Fruit fly (Drosophila melanogaster): ENCODE data around the gene a10.

DNA sequence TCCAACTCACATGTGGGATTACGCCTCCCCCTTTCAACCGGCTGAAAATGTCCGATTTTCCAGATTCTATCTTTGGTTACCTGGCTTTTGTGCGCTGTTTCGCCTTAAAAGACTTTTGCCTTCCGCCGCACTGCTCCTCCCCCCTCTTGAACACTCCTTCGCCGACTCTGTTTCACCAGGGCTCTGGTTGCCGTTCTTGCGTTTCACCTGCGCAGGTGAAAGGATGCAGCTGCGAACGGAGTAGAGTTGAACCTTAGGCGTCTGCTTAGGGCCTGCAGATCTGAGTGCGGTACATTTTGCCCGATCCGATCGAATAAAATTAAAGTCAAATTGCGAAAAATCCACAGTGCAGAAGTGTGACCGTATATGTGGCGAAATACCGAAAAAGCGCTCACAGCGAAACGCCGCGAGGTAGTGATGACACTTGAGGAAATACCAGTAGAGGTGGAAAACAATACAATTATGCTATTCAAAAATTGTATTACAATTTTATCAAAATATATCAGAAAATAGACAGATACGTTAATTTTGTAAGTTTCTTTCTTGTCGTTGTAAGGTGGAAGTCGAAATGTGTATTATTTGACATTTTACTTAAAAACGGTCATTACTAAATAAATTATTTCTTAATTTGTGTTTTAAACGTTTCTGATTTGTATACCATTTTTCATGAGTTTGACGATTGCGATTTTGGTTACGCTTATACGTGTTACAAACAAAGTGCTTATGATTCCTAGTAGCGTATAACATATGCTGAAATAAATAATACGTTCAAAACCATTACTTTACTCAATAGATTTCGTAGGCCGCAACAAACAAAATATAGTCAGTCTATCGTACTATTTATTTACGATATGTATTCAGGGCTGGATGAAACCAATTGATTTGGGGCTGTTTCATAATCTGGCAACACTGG, 7.6 kb downstream of the a10 start, which contains the start of the genes CG6664 and CG7728:
- no peak for TF ChIP-seq usp (GFP tag; optimal IDR thresholded peaks at IDR 0.05)
- TF ChIP-seq psq (optimal IDR thresholded peaks at IDR 0.05): no peak
- no peak for TF ChIP-seq CG8478 (optimal IDR thresholded peaks at IDR 0.05)
- TF ChIP-seq pan (optimal IDR thresholded peaks at IDR 0.05): no peak
- TF ChIP-seq Dll (optimal IDR thresholded peaks at IDR 0.05): no peak
- TF ChIP-seq EcR (GFP tag; optimal IDR thresholded peaks at IDR 0.05): no peak

All from whole organism.